Worm (Caenorhabditis elegans) whole organism, L4 larva: ENCODE results near the gene T25B9.12.
A peak's percentile ranks its signal among the peaks of the same experiment; 100 is the strongest.

Experiments used
- F49E8.2 ChIP-seq: sonication (generic microtip); optimal IDR thresholded peaks from 2 replicates; lab custom pipeline; 2016; ENCODE audit warnings: missing compliant biosample characterization, mild to moderate bottlenecking, missing genetic modification characterization, borderline replicate concordance
- R02D3.7 ChIP-seq: fragments of 150-350 bp; sonication (generic microtip); optimal IDR thresholded peaks from 3 replicates; lab custom pipeline; 2014; ENCODE audit warnings: missing biosample characterization, missing genetic modification characterization
- T26A8.4 ChIP-seq: fragments of 200-800 bp; sonication (Bioruptor generic); IDR thresholded peaks from 2 replicates; pipeline ENCODE4 v1.3.6; 2022; ENCODE audit warnings: missing genetic modification characterization, missing compliant biosample characterization
- Y105C5A.15 ChIP-seq: fragments of 200-800 bp; sonication (Bioruptor generic); IDR thresholded peaks from 2 replicates; pipeline ENCODE4 v1.3.6; 2022; ENCODE audit warnings: missing genetic modification characterization, missing compliant biosample characterization
- Y5F2A.4 ChIP-seq: fragments of 200-800 bp; sonication (Bioruptor generic); optimal IDR thresholded peaks from 2 replicates; lab custom pipeline; 2018; ENCODE audit warnings: mild to moderate bottlenecking, missing genetic modification characterization, missing compliant biosample characterization
- aly-2 ChIP-seq: sonication (generic microtip); optimal IDR thresholded peaks from 2 replicates; lab custom pipeline; 2018; ENCODE audit warnings: missing biosample characterization, missing genetic modification characterization
- ama-1 ChIP-seq: fragments of 150-350 bp; optimal IDR thresholded peaks from 2 replicates; lab custom pipeline; 2014; ENCODE audit warnings: inconsistent platforms, mixed read lengths
- arid-1 ChIP-seq: fragments of 200-800 bp; sonication (Bioruptor generic); conservative IDR thresholded peaks from 2 replicates; pipeline ENCODE4 v1.3.6; 2022; ENCODE audit warnings: missing genetic modification reagents, missing genetic modification characterization, missing compliant biosample characterization
- attf-4 ChIP-seq: sonication (generic microtip); optimal IDR thresholded peaks from 3 replicates; lab custom pipeline; 2017; ENCODE audit warnings: missing biosample characterization, missing genetic modification characterization
- ceh-82 ChIP-seq: sonication (generic microtip); optimal IDR thresholded peaks from 2 replicates; lab custom pipeline; 2017; ENCODE audit warnings: missing biosample characterization, missing genetic modification characterization
- cey-2 ChIP-seq: sonication (generic microtip); optimal IDR thresholded peaks from 3 replicates; lab custom pipeline; 2017; ENCODE audit warnings: missing genetic modification characterization, mild to moderate bottlenecking, missing compliant biosample characterization, antibody characterized with exemption, borderline replicate concordance; ENCODE audit not compliant: insufficient read depth
- ctbp-1 ChIP-seq: fragments of 200-800 bp; sonication (Bioruptor generic); IDR thresholded peaks from 2 replicates; pipeline ENCODE4 v1.3.6; 2022; ENCODE audit warnings: missing genetic modification reagents, missing genetic modification characterization, missing compliant biosample characterization
- daf-19 ChIP-seq: fragments of 200-800 bp; sonication (Bioruptor generic); conservative IDR thresholded peaks from 2 replicates; pipeline ENCODE4 v1.3.6; 2022; ENCODE audit warnings: missing genetic modification characterization, missing compliant biosample characterization
- gei-8 ChIP-seq: fragments of 200-800 bp; sonication (Bioruptor generic); optimal IDR thresholded peaks from 2 replicates; lab custom pipeline; 2018; ENCODE audit warnings: mild to moderate bottlenecking, missing genetic modification characterization, missing compliant biosample characterization
- hif-1 ChIP-seq, 2 experiments: sonication (generic microtip); optimal IDR thresholded peaks; 2 replicates each; lab custom pipeline; 2016 to 2017; ENCODE audit warnings: missing compliant biosample characterization in 2 of 2, missing genetic modification characterization in 2 of 2, missing genetic modification reagents in 2 of 2, missing genotype in 2 of 2, mild to moderate bottlenecking in 1 of 2
- hlh-30 ChIP-seq: sonication (generic microtip); optimal IDR thresholded peaks from 2 replicates; lab custom pipeline; 2017; ENCODE audit warnings: antibody characterized with exemption, mild to moderate bottlenecking, missing genetic modification characterization, missing compliant biosample characterization; ENCODE audit not compliant: insufficient read depth
- lim-7 ChIP-seq: fragments of 200-800 bp; sonication (Bioruptor generic); IDR thresholded peaks from 2 replicates; pipeline ENCODE4 v1.3.6; 2022; ENCODE audit warnings: missing genetic modification characterization, missing compliant biosample characterization
- lin-38 ChIP-seq: fragments of 200-800 bp; sonication (Bioruptor generic); IDR thresholded peaks from 2 replicates; pipeline ENCODE4 v1.3.6; 2022; ENCODE audit warnings: missing genetic modification reagents, missing genetic modification characterization, missing compliant biosample characterization
- lsy-2 ChIP-seq, 2 experiments: fragments of 150-350 bp in 1 of 2; sonication (generic microtip) in 1 of 2; optimal IDR thresholded peaks; 2 replicates each; lab custom pipeline; 2014 to 2017; ENCODE audit warnings: missing biosample characterization in 2 of 2, missing genetic modification characterization in 2 of 2
- madf-9 ChIP-seq: fragments of 200-800 bp; sonication (Bioruptor generic); conservative IDR thresholded peaks from 2 replicates; pipeline ENCODE4 v1.3.6; 2022; ENCODE audit warnings: missing genetic modification reagents, missing genetic modification characterization, missing compliant biosample characterization
- mdl-1 ChIP-seq, 2 experiments: fragments of 150-350 bp in 1 of 2; sonication (generic microtip) in 1 of 2; optimal IDR thresholded peaks; 2 replicates each; lab custom pipeline; 2014 to 2017; ENCODE audit warnings: missing biosample characterization in 2 of 2, missing genetic modification characterization in 2 of 2
- mdt-29 ChIP-seq: fragments of 200-800 bp; sonication (Bioruptor generic); IDR thresholded peaks from 2 replicates; pipeline ENCODE4 v1.3.6; 2022; ENCODE audit warnings: missing genetic modification reagents, missing genetic modification characterization, missing compliant biosample characterization
- mep-1 ChIP-seq: fragments of 150-350 bp; sonication (generic microtip); optimal IDR thresholded peaks from 3 replicates; lab custom pipeline; 2014; ENCODE audit warnings: missing biosample characterization, missing genetic modification characterization
- mes-2 ChIP-seq: sonication (generic microtip); optimal IDR thresholded peaks from 2 replicates; lab custom pipeline; 2016; ENCODE audit warnings: missing genotype, mild to moderate bottlenecking, missing genetic modification characterization, missing compliant biosample characterization; ENCODE audit not compliant: poor library complexity, severe bottlenecking
- nhr-10 ChIP-seq: fragments of 150-350 bp; optimal IDR thresholded peaks from 2 replicates; lab custom pipeline; 2014; ENCODE audit warnings: missing biosample characterization, missing genetic modification characterization
- nhr-102 ChIP-seq: sonication (generic microtip); optimal IDR thresholded peaks from 2 replicates; lab custom pipeline; 2016; ENCODE audit warnings: mild to moderate bottlenecking, missing genetic modification characterization, moderate library complexity, missing compliant biosample characterization
- nhr-11 ChIP-seq: fragments of 150-350 bp; optimal IDR thresholded peaks from 2 replicates; lab custom pipeline; 2014; ENCODE audit warnings: missing biosample characterization, missing genetic modification characterization
- nhr-111 ChIP-seq: fragments of 200-800 bp; sonication (Bioruptor generic); optimal IDR thresholded peaks from 2 replicates; lab custom pipeline; 2018; ENCODE audit warnings: mild to moderate bottlenecking, missing genetic modification characterization, missing compliant biosample characterization
- nhr-237 ChIP-seq: sonication (generic microtip); optimal IDR thresholded peaks from 2 replicates; lab custom pipeline; 2017; ENCODE audit warnings: missing biosample characterization, missing genetic modification characterization
- nhr-25 ChIP-seq: sonication (generic microtip); optimal IDR thresholded peaks from 2 replicates; lab custom pipeline; 2017; ENCODE audit warnings: missing genetic modification characterization, mild to moderate bottlenecking, missing compliant biosample characterization, antibody characterized with exemption, moderate library complexity, borderline replicate concordance; ENCODE audit not compliant: insufficient read depth
- nhr-41 ChIP-seq: fragments of 200-800 bp; sonication (Bioruptor generic); IDR thresholded peaks from 2 replicates; pipeline ENCODE4 v1.3.6; 2022; ENCODE audit warnings: missing genetic modification reagents, missing genetic modification characterization, missing compliant biosample characterization
- nhr-42 ChIP-seq: fragments of 200-800 bp; sonication (Bioruptor generic); IDR thresholded peaks from 2 replicates; pipeline ENCODE4 v1.3.6; 2022; ENCODE audit warnings: missing genetic modification characterization, missing compliant biosample characterization
- nhr-48 ChIP-seq: sonication (generic microtip); optimal IDR thresholded peaks from 2 replicates; lab custom pipeline; 2016; ENCODE audit warnings: mild to moderate bottlenecking, missing genetic modification characterization, missing compliant biosample characterization
- nhr-76 ChIP-seq: fragments of 150-350 bp; optimal IDR thresholded peaks from 2 replicates; lab custom pipeline; 2014; ENCODE audit warnings: missing biosample characterization, missing genetic modification characterization
- snpc-1.2 ChIP-seq: fragments of 200-800 bp; sonication (Bioruptor generic); IDR thresholded peaks from 2 replicates; pipeline ENCODE4 v1.3.6; 2022; ENCODE audit warnings: missing genetic modification reagents, missing genetic modification characterization, missing compliant biosample characterization
- tag-97 ChIP-seq: fragments of 200-800 bp; sonication (Bioruptor generic); IDR thresholded peaks from 2 replicates; pipeline ENCODE4 v1.3.6; 2022; ENCODE audit warnings: missing genetic modification characterization, missing compliant biosample characterization
- unc-130 ChIP-seq: sonication (generic microtip); optimal IDR thresholded peaks from 2 replicates; lab custom pipeline; 2016; ENCODE audit warnings: missing genetic modification reagents, missing genetic modification characterization, missing compliant biosample characterization
- unc-62 ChIP-seq, 3 experiments: fragments of 150-350 bp in 1 of 3; sonication (generic microtip); optimal IDR thresholded peaks in 2 of 3; peaks in 1 of 3; 1 replicate in 1 of 3; 2 replicates in 2 of 3; lab custom pipeline; 2014 to 2017; ENCODE audit warnings: missing biosample characterization in 3 of 3, missing genetic modification characterization in 3 of 3, missing genetic modification reagents in 3 of 3, missing genotype in 1 of 3
- zfp-3 ChIP-seq: fragments of 200-800 bp; sonication (Bioruptor generic); conservative IDR thresholded peaks from 2 replicates; pipeline ENCODE4 v1.3.6; 2022; ENCODE audit warnings: missing genetic modification reagents, missing genetic modification characterization, missing compliant biosample characterization
- ztf-7 ChIP-seq: fragments of 150-350 bp; optimal IDR thresholded peaks from 2 replicates; lab custom pipeline; 2014; ENCODE audit warnings: missing biosample characterization, missing genetic modification characterization

Gene T25B9.12

ce11 chrIV:10778582-10778981 lies 13.4 kb downstream of the T25B9.12 start:
- 0 out of 2 replicates have a peak, but pooled peaks have one; percentile 12 for TF ChIP-seq lin-38
- no peak for TF ChIP-seq nhr-41
- TF ChIP-seq cey-2 (tag; lab: Kevin White, UChicago): no peak
- no peak for TF ChIP-seq unc-62 (GFP tag; optimal IDR thresholded peaks at IDR 0.05 in 1 of 2; lab: Kevin White, UChicago)
- no peak for TF ChIP-seq unc-62 (tag; optimal IDR thresholded peaks at IDR 0.05; lab: Kevin White, UChicago)
- peak; percentile 19 for TF ChIP-seq nhr-25 (tag; lab: Kevin White, UChicago)
- TF ChIP-seq mdl-1 (tag; optimal IDR thresholded peaks at IDR 0.05; lab: Kevin White, UChicago): no peak
- no peak for TF ChIP-seq nhr-48 (tag; lab: Kevin White, UChicago)
- TF ChIP-seq nhr-111 (GFP tag; lab: Kevin White, UChicago): no peak
- no peak for TF ChIP-seq nhr-11
- no peak for TF ChIP-seq mdt-29 (GFP tag; lab: Robert Waterston, UW)
- no peak for TF ChIP-seq ama-1 (lab: Kevin White, UChicago)
- peak; percentile 38 for TF ChIP-seq nhr-237 (tag; lab: Kevin White, UChicago)
- TF ChIP-seq tag-97 (GFP tag; lab: Robert Waterston, UW): no peak
- no peak for TF ChIP-seq aly-2 (tag; lab: Kevin White, UChicago)
- no peak for TF ChIP-seq Y105C5A.15 (GFP tag; lab: Robert Waterston, UW)
- peak; percentile 22 for TF ChIP-seq mep-1 (tag; lab: Kevin White, UChicago)
- TF ChIP-seq zfp-3 (GFP tag; lab: Robert Waterston, UW): 0 out of 2 replicates have a peak, but pooled peaks have one; percentile 55
- no peak for TF ChIP-seq ceh-82
- no peak for TF ChIP-seq snpc-1.2 (GFP tag; lab: Robert Waterston, UW)
- peak; percentile 8 for TF ChIP-seq nhr-102 (tag; lab: Kevin White, UChicago)
- no peak for TF ChIP-seq hif-1 (tag; optimal IDR thresholded peaks at IDR 0.05; lab: Kevin White, UChicago)
- no peak for TF ChIP-seq hlh-30 (tag; lab: Kevin White, UChicago)
- no peak for TF ChIP-seq gei-8 (GFP tag; lab: Kevin White, UChicago)
- TF ChIP-seq lim-7 (GFP tag; lab: Robert Waterston, UW): 0 out of 2 replicates have a peak, but pooled peaks have one; percentile 28
- TF ChIP-seq unc-130 (GFP tag; lab: Kevin White, UChicago): no peak
- no peak for TF ChIP-seq mes-2
- TF ChIP-seq Y5F2A.4 (GFP tag; lab: Kevin White, UChicago): no peak
- peak; percentile 57; the same call in 1 of the 2 replicates for TF ChIP-seq ctbp-1
- TF ChIP-seq arid-1 (GFP tag; lab: Robert Waterston, UW): 0 out of 2 replicates have a peak, but pooled peaks have one; percentile 29
- TF ChIP-seq nhr-10: no peak
- no peak for TF ChIP-seq R02D3.7 (tag; lab: Kevin White, UChicago)
- no peak for TF ChIP-seq F49E8.2 (tag; lab: Kevin White, UChicago)
- no peak for TF ChIP-seq attf-4 (tag; lab: Kevin White, UChicago)
- peak in 1 of 2 experiments; percentile 26 for TF ChIP-seq lsy-2 (tag; optimal IDR thresholded peaks at IDR 0.05; lab: Kevin White, UChicago)
- TF ChIP-seq daf-19 (GFP tag; lab: Robert Waterston, UW): no peak
- TF ChIP-seq ztf-7 (tag; lab: Kevin White, UChicago): no peak
- no peak for TF ChIP-seq nhr-76 (tag; lab: Kevin White, UChicago)
- TF ChIP-seq madf-9 (GFP tag; lab: Robert Waterston, UW): 0 out of 2 replicates have a peak, but pooled peaks have one; percentile 17
- 0 out of 2 replicates have a peak, but pooled peaks have one; percentile 39 for TF ChIP-seq nhr-42 (GFP tag; lab: Robert Waterston, UW)
- TF ChIP-seq T26A8.4 (GFP tag; lab: Robert Waterston, UW): peak; percentile 86
